Worm (Caenorhabditis elegans) whole organism, midembryonic: ENCODE results near the gene nsy-7.
A peak's percentile ranks its signal among the peaks of the same experiment; 100 is the strongest.

ENCODE experiments used
- T22C8.4 ChIP-seq: fragments of 200-800 bp; sonication (Bioruptor generic); IDR thresholded peaks from 2 replicates; pipeline ENCODE4 v1.3.6; 2022; ENCODE audit warnings: missing genetic modification characterization, missing compliant biosample characterization
- cog-1 ChIP-seq: sonication (generic microtip); optimal IDR thresholded peaks from 2 replicates; lab custom pipeline; 2016; ENCODE audit warnings: missing genetic modification characterization, missing compliant biosample characterization
- flt-1 ChIP-seq: fragments of 200-800 bp; sonication (Bioruptor generic); IDR thresholded peaks from 2 replicates; pipeline ENCODE4 v1.3.6; 2022; ENCODE audit warnings: missing genetic modification characterization, missing compliant biosample characterization
- klf-2 ChIP-seq: fragments of 200-800 bp; sonication (Bioruptor generic); conservative IDR thresholded peaks from 2 replicates; pipeline ENCODE4 v1.3.6; 2022; ENCODE audit warnings: missing genetic modification reagents, missing genetic modification characterization, missing compliant biosample characterization
- med-1 ChIP-seq: sonication (generic microtip); optimal IDR thresholded peaks from 2 replicates; lab custom pipeline; 2017; ENCODE audit warnings: missing genetic modification characterization, mild to moderate bottlenecking, missing compliant biosample characterization, antibody characterized with exemption, missing genetic modification reagents; ENCODE audit not compliant: insufficient read depth
- ref-1 ChIP-seq: fragments of 200-800 bp; sonication (Bioruptor generic); conservative IDR thresholded peaks from 2 replicates; pipeline ENCODE4 v1.3.6; 2022; ENCODE audit warnings: missing genetic modification reagents, missing genetic modification characterization, missing compliant biosample characterization
- ztf-23 ChIP-seq: fragments of 200-800 bp; sonication (Bioruptor generic); IDR thresholded peaks from 2 replicates; pipeline ENCODE4 v1.3.6; 2022; ENCODE audit warnings: missing genetic modification reagents, missing genetic modification characterization, missing compliant biosample characterization

- 0 out of 2 replicates have a peak, but pooled peaks have one; percentile 35 for TF ChIP-seq ref-1 (GFP tag; lab: Robert Waterston, UW)
- TF ChIP-seq flt-1 (GFP tag; lab: Robert Waterston, UW): no peak
- no peak for TF ChIP-seq T22C8.4 (GFP tag; lab: Robert Waterston, UW)
- no peak for TF ChIP-seq klf-2 (GFP tag; lab: Robert Waterston, UW)
- no peak for TF ChIP-seq ztf-23 (GFP tag; lab: Robert Waterston, UW)
- TF ChIP-seq med-1: no peak
- no peak for TF ChIP-seq cog-1
Measured at ce11 chrIV:8070299-8070698, 16.2 kb downstream of the nsy-7 start.
